Worm (Caenorhabditis elegans) whole organism, L3 larva: ENCODE data around the gene inpp-5K.

Experiments
- R02D3.7 ChIP-seq: fragments of 150-350 bp; optimal IDR thresholded peaks from 2 replicates; lab custom pipeline; 2014; ENCODE audit warnings: missing biosample characterization, missing genetic modification characterization
- ZK546.5 ChIP-seq: sonication (generic microtip); optimal IDR thresholded peaks from 2 replicates; lab custom pipeline; 2017; ENCODE audit warnings: missing biosample characterization, missing genetic modification characterization
- aly-2 ChIP-seq: fragments of 150-350 bp; optimal IDR thresholded peaks from 2 replicates; lab custom pipeline; 2014; ENCODE audit warnings: missing biosample characterization, missing genetic modification characterization
- ama-1 ChIP-seq: fragments of 150-350 bp; optimal IDR thresholded peaks from 2 replicates; lab custom pipeline; 2018
- ceh-16 ChIP-seq: sonication (generic microtip); optimal IDR thresholded peaks from 2 replicates; lab custom pipeline; 2017; ENCODE audit warnings: missing biosample characterization, missing genetic modification characterization
- ceh-28 ChIP-seq: fragments of 150-350 bp; optimal IDR thresholded peaks from 2 replicates; lab custom pipeline; 2014; ENCODE audit warnings: missing biosample characterization, missing genetic modification reagents, missing genetic modification characterization
- ceh-82 ChIP-seq: fragments of 150-350 bp; optimal IDR thresholded peaks from 2 replicates; lab custom pipeline; 2014; ENCODE audit warnings: missing biosample characterization, missing genetic modification characterization
- ceh-9 ChIP-seq: sonication (generic microtip); optimal IDR thresholded peaks from 2 replicates; lab custom pipeline; 2018; ENCODE audit warnings: missing biosample characterization, missing genetic modification characterization
- daf-12 ChIP-seq: fragments of 150-350 bp; optimal IDR thresholded peaks from 2 replicates; lab custom pipeline; 2014; ENCODE audit warnings: missing biosample characterization, missing genetic modification reagents, missing genetic modification characterization
- egl-27 ChIP-seq: sonication (generic microtip); optimal IDR thresholded peaks from 4 replicates; lab custom pipeline; 2017; ENCODE audit warnings: missing biosample characterization, missing genetic modification reagents, missing genetic modification characterization
- egl-5 ChIP-seq: fragments of 150-350 bp; optimal IDR thresholded peaks from 2 replicates; lab custom pipeline; 2017; ENCODE audit warnings: missing biosample characterization, missing genetic modification reagents, missing genetic modification characterization, inconsistent platforms
- elt-1 ChIP-seq: fragments of 150-350 bp; optimal IDR thresholded peaks from 2 replicates; lab custom pipeline; 2014; ENCODE audit warnings: missing biosample characterization, missing genetic modification characterization
- elt-2 ChIP-seq: sonication (generic microtip); optimal IDR thresholded peaks from 2 replicates; lab custom pipeline; 2016; ENCODE audit warnings: missing genetic modification reagents, mild to moderate bottlenecking, missing genetic modification characterization, missing compliant biosample characterization
- elt-3 ChIP-seq, 3 experiments: fragments of 150-350 bp in 1 of 3; sonication (generic microtip) in 2 of 3; optimal IDR thresholded peaks; 2 replicates in 2 of 3; 4 replicates in 1 of 3; lab custom pipeline; 2014 to 2017; ENCODE audit warnings: missing biosample characterization in 3 of 3, missing genetic modification characterization in 3 of 3
- eor-1 ChIP-seq, 2 experiments: fragments of 150-350 bp; optimal IDR thresholded peaks; 2 replicates each; lab custom pipeline; 2014 to 2018; ENCODE audit warnings: missing biosample characterization in 2 of 2, missing genetic modification characterization in 2 of 2
- fkh-10 ChIP-seq: sonication (generic microtip); optimal IDR thresholded peaks from 2 replicates; lab custom pipeline; 2017; ENCODE audit warnings: missing biosample characterization, missing genetic modification reagents, missing genetic modification characterization
- fkh-2 ChIP-seq: fragments of 150-350 bp; optimal IDR thresholded peaks from 2 replicates; lab custom pipeline; 2014; ENCODE audit warnings: missing biosample characterization, missing genetic modification reagents, missing genetic modification characterization
- fos-1 ChIP-seq: fragments of 150-350 bp; optimal IDR thresholded peaks from 2 replicates; lab custom pipeline; 2014; ENCODE audit warnings: missing biosample characterization, missing genetic modification characterization
- hmg-11 ChIP-seq: sonication (generic microtip); optimal IDR thresholded peaks from 2 replicates; lab custom pipeline; 2016; ENCODE audit warnings: missing genetic modification characterization, missing compliant biosample characterization
- jun-1 ChIP-seq: fragments of 150-350 bp; optimal IDR thresholded peaks from 2 replicates; lab custom pipeline; 2014; ENCODE audit warnings: missing biosample characterization, missing genetic modification reagents, missing genetic modification characterization
- lin-15B ChIP-seq: fragments of 150-350 bp; optimal IDR thresholded peaks from 2 replicates; lab custom pipeline; 2014; ENCODE audit warnings: missing biosample characterization, missing genetic modification characterization
- lin-39 ChIP-seq: fragments of 150-350 bp; optimal IDR thresholded peaks from 2 replicates; lab custom pipeline; 2018; ENCODE audit warnings: missing biosample characterization, missing genetic modification reagents, missing genetic modification characterization
- lsy-12 ChIP-seq: sonication (generic microtip); optimal IDR thresholded peaks from 2 replicates; lab custom pipeline; 2016; ENCODE audit warnings: mild to moderate bottlenecking, missing genetic modification characterization, missing compliant biosample characterization
- mdl-1 ChIP-seq: fragments of 150-350 bp; optimal IDR thresholded peaks from 2 replicates; lab custom pipeline; 2014; ENCODE audit warnings: missing biosample characterization, missing genetic modification characterization
- mml-1 ChIP-seq: fragments of 150-350 bp; sonication (generic microtip); optimal IDR thresholded peaks from 3 replicates; lab custom pipeline; 2014; ENCODE audit warnings: missing biosample characterization, missing genetic modification characterization
- nfya-1 ChIP-seq: sonication (generic microtip); optimal IDR thresholded peaks from 2 replicates; lab custom pipeline; 2017; ENCODE audit warnings: missing genetic modification characterization, mild to moderate bottlenecking, missing compliant biosample characterization, antibody characterized with exemption, moderate library complexity; ENCODE audit not compliant: insufficient read depth
- nhr-11 ChIP-seq: fragments of 150-350 bp; optimal IDR thresholded peaks from 2 replicates; lab custom pipeline; 2014; ENCODE audit warnings: missing biosample characterization, missing genetic modification characterization
- nhr-12 ChIP-seq: fragments of 150-350 bp; optimal IDR thresholded peaks from 2 replicates; lab custom pipeline; 2014; ENCODE audit warnings: missing biosample characterization, missing genetic modification characterization
- nhr-23 ChIP-seq: fragments of 150-350 bp; optimal IDR thresholded peaks from 2 replicates; lab custom pipeline; 2014; ENCODE audit warnings: missing biosample characterization, missing genetic modification reagents, missing genetic modification characterization
- nhr-237 ChIP-seq: fragments of 150-350 bp; optimal IDR thresholded peaks from 2 replicates; lab custom pipeline; 2014; ENCODE audit warnings: missing biosample characterization, missing genetic modification characterization
- nhr-25 ChIP-seq: sonication (generic microtip); optimal IDR thresholded peaks from 2 replicates; lab custom pipeline; 2017; ENCODE audit warnings: missing biosample characterization, missing genetic modification characterization
- nhr-28 ChIP-seq: fragments of 150-350 bp; optimal IDR thresholded peaks from 2 replicates; lab custom pipeline; 2014; ENCODE audit warnings: missing biosample characterization, missing genetic modification characterization
- nhr-43 ChIP-seq: sonication (generic microtip); optimal IDR thresholded peaks from 2 replicates; lab custom pipeline; 2016; ENCODE audit warnings: mild to moderate bottlenecking, missing genetic modification characterization, missing compliant biosample characterization; ENCODE audit not compliant: poor library complexity, severe bottlenecking
- nhr-67 ChIP-seq: fragments of 150-350 bp; optimal IDR thresholded peaks from 2 replicates; lab custom pipeline; 2014; ENCODE audit warnings: missing biosample characterization, missing genetic modification characterization
- nhr-76 ChIP-seq: fragments of 150-350 bp; sonication (generic microtip); optimal IDR thresholded peaks from 5 replicates; lab custom pipeline; 2014; ENCODE audit warnings: missing biosample characterization, missing genetic modification characterization
- nhr-77 ChIP-seq: fragments of 150-350 bp; optimal IDR thresholded peaks from 2 replicates; lab custom pipeline; 2014; ENCODE audit warnings: missing biosample characterization, missing genetic modification characterization
- pha-4 ChIP-seq: fragments of 150-350 bp; optimal IDR thresholded peaks from 2 replicates; lab custom pipeline; 2014; ENCODE audit warnings: missing biosample characterization, missing genetic modification reagents, missing genetic modification characterization
- pqm-1 ChIP-seq: fragments of 150-350 bp; optimal IDR thresholded peaks from 2 replicates; lab custom pipeline; 2017; ENCODE audit warnings: missing biosample characterization, missing genetic modification characterization, inconsistent platforms
- sea-2 ChIP-seq: fragments of 150-350 bp; sonication (generic microtip); optimal IDR thresholded peaks from 4 replicates; lab custom pipeline; 2014; ENCODE audit warnings: missing biosample characterization, missing genetic modification reagents, missing genetic modification characterization
- skn-1 ChIP-seq: fragments of 150-350 bp; optimal IDR thresholded peaks from 2 replicates; lab custom pipeline; 2014; ENCODE audit warnings: missing biosample characterization, missing genetic modification characterization
- snpc-4 ChIP-seq: fragments of 150-350 bp; optimal IDR thresholded peaks from 2 replicates; lab custom pipeline; 2014; ENCODE audit warnings: missing biosample characterization, missing genetic modification characterization
- tbx-2 ChIP-seq: sonication (generic microtip); optimal IDR thresholded peaks from 2 replicates; lab custom pipeline; 2016; ENCODE audit warnings: mild to moderate bottlenecking, missing genetic modification characterization, missing compliant biosample characterization
- unc-39 ChIP-seq: sonication (generic microtip); optimal IDR thresholded peaks from 4 replicates; lab custom pipeline; 2017; ENCODE audit warnings: missing biosample characterization, missing genetic modification characterization
- unc-62 ChIP-seq: fragments of 150-350 bp; sonication (generic microtip); optimal IDR thresholded peaks from 4 replicates; lab custom pipeline; 2014; ENCODE audit warnings: missing biosample characterization, missing genetic modification reagents, missing genetic modification characterization
- zag-1 ChIP-seq: fragments of 150-350 bp; optimal IDR thresholded peaks from 2 replicates; lab custom pipeline; 2014; ENCODE audit warnings: missing biosample characterization, missing genetic modification characterization
- ztf-11 ChIP-seq: fragments of 150-350 bp; optimal IDR thresholded peaks from 2 replicates; lab custom pipeline; 2014; ENCODE audit warnings: missing biosample characterization, missing genetic modification characterization
- ztf-4 ChIP-seq: fragments of 150-350 bp; optimal IDR thresholded peaks from 2 replicates; lab custom pipeline; 2014; ENCODE audit warnings: missing biosample characterization, missing genetic modification characterization

inpp-5K gene

ce11 chrIII:8132496-8132895 lies 28.6 kb downstream of the inpp-5K start:
- TF ChIP-seq zag-1, result no peak
- TF ChIP-seq elt-1 (tag; lab: Kevin White, UChicago), result no peak
- peak; percentile 85 for TF ChIP-seq pha-4 (tag; lab: Kevin White, UChicago)
- TF ChIP-seq, all 47 proteins: peak for 1

- TF ChIP-seq elt-2 (tag; lab: Kevin White, UChicago) (peak; percentile 45), egl-27 (tag; lab: Kevin White, UChicago) (no peak), lsy-12 (tag; lab: Kevin White, UChicago) (peak; percentile 63), ztf-4 (tag; lab: Kevin White, UChicago) (no peak), ZK546.5 (tag; lab: Kevin White, UChicago) (peak; percentile 0), snpc-4 (tag; lab: Kevin White, UChicago) (peak; percentile 47), ceh-16 (peak; percentile 11), ceh-82 (tag; lab: Kevin White, UChicago) (peak; percentile 20), R02D3.7 (tag; lab: Kevin White, UChicago) (peak; percentile 82), unc-39 (tag; lab: Kevin White, UChicago) (no peak), nhr-76 (tag; lab: Kevin White, UChicago) (no peak), jun-1 (tag; lab: Kevin White, UChicago) (peak; percentile 35), skn-1 (tag; lab: Kevin White, UChicago) (peak; percentile 58), nhr-77 (tag; lab: Kevin White, UChicago) (no peak), aly-2 (tag; lab: Kevin White, UChicago) (no peak), nhr-25 (tag; lab: Kevin White, UChicago) (peak; percentile 83), hmg-11 (tag; lab: Kevin White, UChicago) (peak; percentile 90), nhr-237 (no peak), pha-4 (tag; lab: Kevin White, UChicago) (peak; percentile 95), daf-12 (tag; lab: Kevin White, UChicago) (no peak), nhr-23 (tag; lab: Kevin White, UChicago) (peak; percentile 85), pqm-1 (peak; percentile 59), nfya-1 (tag; lab: Kevin White, UChicago) (peak; percentile 98), fos-1 (tag; lab: Kevin White, UChicago) (no peak), mml-1 (no peak), ceh-9 (no peak), nhr-67 (tag; lab: Kevin White, UChicago) (no peak), ceh-28 (tag; lab: Kevin White, UChicago) (peak; percentile 57), sea-2 (GFP tag; lab: Kevin White, UChicago) (no peak), ztf-11 (tag; lab: Kevin White, UChicago) (no peak), lin-39 (tag; lab: Kevin White, UChicago) (peak; percentile 90), nhr-11 (tag; lab: Kevin White, UChicago) (no peak), zag-1 (no peak), ama-1 (lab: Kevin White, UChicago) (peak; percentile 53), mdl-1 (tag; lab: Kevin White, UChicago) (no peak), elt-3 (tag; optimal IDR thresholded peaks at IDR 0.05; lab: Kevin White, UChicago) (no peak), elt-1 (tag; lab: Kevin White, UChicago) (no peak), nhr-28 (tag; lab: Kevin White, UChicago) (no peak), tbx-2 (peak; percentile 11), nhr-12 (tag; lab: Kevin White, UChicago) (no peak), eor-1 (tag; optimal IDR thresholded peaks at IDR 0.05; lab: Kevin White, UChicago) (no peak), fkh-2 (no peak), fkh-10 (GFP tag; lab: Kevin White, UChicago) (no peak), lin-15B (tag; lab: Kevin White, UChicago) (peak; percentile 87), nhr-43 (peak; percentile 74), egl-5 (peak; percentile 81), unc-62 (GFP tag; lab: Kevin White, UChicago) (peak; percentile 11)
Observed at ce11 chrIII:8130177-8130902, 30.8 kb downstream of the inpp-5K start, which contains the start of the genes rpl-21 and C14B9.10. TSS of gene rpl-21 (minus strand) at chrIII:8130227. TSS of gene C14B9.10 (plus strand) at chrIII:8130852.
